Fruit fly (Drosophila melanogaster) whole organism, embryonic: ENCODE measurements around the gene CG13384.

Experiments used
- ATbp ChIP-seq: fragments of 200-800 bp; sonication (Bioruptor generic); optimal IDR thresholded peaks from 2 replicates; lab custom pipeline; 2017; ENCODE audit warnings: missing biosample characterization, mild to moderate bottlenecking, missing genetic modification characterization, missing genetic modification reagents
- Asciz ChIP-seq: fragments of 200-800 bp; sonication (Bioruptor generic); optimal IDR thresholded peaks from 2 replicates; lab custom pipeline; 2017; ENCODE audit warnings: missing biosample characterization, mild to moderate bottlenecking, missing genetic modification characterization, missing genetic modification reagents
- Atf6 ChIP-seq: fragments of 200-800 bp; sonication (Bioruptor generic); IDR thresholded peaks from 2 replicates; pipeline ENCODE4 v1.3.6; 2022; ENCODE audit warnings: missing biosample characterization, missing genetic modification characterization
- CG1024 ChIP-seq: fragments of 200-800 bp; sonication (Bioruptor generic); IDR thresholded peaks from 2 replicates; pipeline ENCODE4 v1.3.6; 2022; ENCODE audit warnings: missing biosample characterization, missing genetic modification characterization
- CG10543 ChIP-seq: fragments of 200-800 bp; sonication (Bioruptor generic); optimal IDR thresholded peaks from 3 replicates; lab custom pipeline; 2017; ENCODE audit warnings: missing biosample characterization, mild to moderate bottlenecking, missing genetic modification characterization, moderate library complexity
- CG11560 ChIP-seq: fragments of 200-800 bp; sonication (Bioruptor generic); IDR thresholded peaks from 3 replicates; pipeline ENCODE4 v1.3.6; 2022; ENCODE audit warnings: missing biosample characterization, missing genetic modification characterization
- CG12236 ChIP-seq: fragments of 200-800 bp; sonication (Bioruptor generic); optimal IDR thresholded peaks from 2 replicates; lab custom pipeline; 2016; ENCODE audit warnings: missing biosample characterization, missing genetic modification characterization
- CG13424 ChIP-seq: fragments of 200-800 bp; sonication (Bioruptor generic); optimal IDR thresholded peaks from 2 replicates; lab custom pipeline; 2019; ENCODE audit warnings: missing biosample characterization, mild to moderate bottlenecking, missing genetic modification characterization, moderate library complexity
- CG14965 ChIP-seq: fragments of 200-800 bp; sonication (Bioruptor generic); optimal IDR thresholded peaks from 2 replicates; lab custom pipeline; 2016; ENCODE audit warnings: missing biosample characterization, missing genetic modification characterization, borderline replicate concordance
- CG18011 ChIP-seq: fragments of 200-800 bp; sonication (Bioruptor generic); optimal IDR thresholded peaks from 2 replicates; lab custom pipeline; 2017; ENCODE audit warnings: missing biosample characterization, missing genetic modification characterization, mild to moderate bottlenecking, moderate library complexity, missing genotype
- CG2120 ChIP-seq: fragments of 200-800 bp; sonication (Bioruptor generic); optimal IDR thresholded peaks from 3 replicates; lab custom pipeline; 2016; ENCODE audit warnings: missing biosample characterization, missing genetic modification characterization
- CG2678 ChIP-seq: fragments of 200-800 bp; sonication (Bioruptor generic); optimal IDR thresholded peaks from 3 replicates; lab custom pipeline; 2019; ENCODE audit warnings: missing biosample characterization, mild to moderate bottlenecking, missing genetic modification characterization, moderate library complexity
- CG31365 ChIP-seq: fragments of 200-800 bp; sonication (Bioruptor generic); optimal IDR thresholded peaks from 2 replicates; lab custom pipeline; 2018; ENCODE audit warnings: missing biosample characterization, mild to moderate bottlenecking, missing genetic modification characterization
- CG34224 ChIP-seq: fragments of 200-800 bp; sonication (Bioruptor generic); IDR thresholded peaks from 3 replicates; pipeline ENCODE4 v1.3.6; 2022; ENCODE audit warnings: missing biosample characterization, missing genetic modification characterization; ENCODE audit not compliant: partially characterized antibody
- CG34376 ChIP-seq: fragments of 200-800 bp; sonication (Bioruptor generic); optimal IDR thresholded peaks from 2 replicates; lab custom pipeline; 2018; ENCODE audit warnings: missing biosample characterization, mild to moderate bottlenecking, missing genetic modification characterization
- CG34422 ChIP-seq: fragments of 200-800 bp; sonication (Bioruptor generic); IDR thresholded peaks from 3 replicates; pipeline ENCODE4 v1.3.6; 2022; ENCODE audit warnings: missing biosample characterization, missing genetic modification characterization
- CG4730 ChIP-seq: fragments of 200-800 bp; sonication (Bioruptor generic); IDR thresholded peaks from 2 replicates; pipeline ENCODE4 v1.3.6; 2022; ENCODE audit warnings: missing biosample characterization, missing genetic modification characterization
- CG6683 ChIP-seq: fragments of 200-800 bp; sonication (Bioruptor generic); optimal IDR thresholded peaks from 2 replicates; lab custom pipeline; 2017; ENCODE audit warnings: missing biosample characterization, mild to moderate bottlenecking, missing genetic modification characterization, missing genetic modification reagents
- CG7745 ChIP-seq: fragments of 200-800 bp; sonication (Bioruptor generic); optimal IDR thresholded peaks from 2 replicates; lab custom pipeline; 2018; ENCODE audit warnings: missing biosample characterization, mild to moderate bottlenecking, missing genetic modification characterization, moderate library complexity
- CG7987 ChIP-seq: fragments of 200-800 bp; sonication (Bioruptor generic); optimal IDR thresholded peaks from 2 replicates; lab custom pipeline; 2018; ENCODE audit warnings: missing biosample characterization, mild to moderate bottlenecking, missing genetic modification characterization, moderate library complexity
- CG8924 ChIP-seq: fragments of 200-800 bp; optimal IDR thresholded peaks from 3 replicates; lab custom pipeline; 2019; ENCODE audit warnings: missing biosample characterization, mild to moderate bottlenecking, missing genetic modification characterization, moderate library complexity
- CrebB ChIP-seq: fragments of 200-800 bp; sonication (Bioruptor generic); optimal IDR thresholded peaks from 3 replicates; lab custom pipeline; 2018; ENCODE audit warnings: missing biosample characterization, mild to moderate bottlenecking, missing genetic modification characterization
- Dbx ChIP-seq: fragments of 200-800 bp; sonication (Bioruptor generic); IDR thresholded peaks from 3 replicates; pipeline ENCODE4 v1.3.6; 2022; ENCODE audit warnings: missing biosample characterization, missing genetic modification characterization
- E2f1 ChIP-seq: fragments of 200-800 bp; sonication (Bioruptor generic); IDR thresholded peaks from 2 replicates; pipeline ENCODE4 v1.3.6; 2022; ENCODE audit warnings: missing biosample characterization, missing genetic modification characterization
- GATAe ChIP-seq: fragments of 200-800 bp; sonication (Bioruptor generic); conservative IDR thresholded peaks from 2 replicates; pipeline ENCODE4 v1.3.6; 2022; ENCODE audit warnings: missing biosample characterization, missing genetic modification characterization
- H2.0 ChIP-seq: fragments of 200-800 bp; sonication (Bioruptor generic); IDR thresholded peaks from 2 replicates; pipeline ENCODE4 v1.3.6; 2022; ENCODE audit warnings: missing biosample characterization, missing genetic modification characterization
- HLH3B ChIP-seq: fragments of 200-800 bp; sonication (Bioruptor generic); IDR thresholded peaks from 2 replicates; pipeline ENCODE4 v1.3.6; 2022; ENCODE audit warnings: missing biosample characterization, missing genetic modification characterization
- Hmr ChIP-seq: fragments of 200-800 bp; sonication (Bioruptor generic); optimal IDR thresholded peaks from 3 replicates; lab custom pipeline; 2017; ENCODE audit warnings: mild to moderate bottlenecking, missing biosample characterization, missing genetic modification reagents, missing genetic modification characterization
- Meics ChIP-seq: fragments of 200-800 bp; sonication (Bioruptor generic); optimal IDR thresholded peaks from 2 replicates; lab custom pipeline; 2017; ENCODE audit warnings: missing biosample characterization, mild to moderate bottlenecking, missing genetic modification characterization
- NfI ChIP-seq: fragments of 200-800 bp; sonication (Bioruptor generic); optimal IDR thresholded peaks from 3 replicates; lab custom pipeline; 2018; ENCODE audit warnings: missing biosample characterization, mild to moderate bottlenecking, missing genetic modification characterization, moderate library complexity
- Sox102F ChIP-seq: fragments of 200-800 bp; sonication (Bioruptor generic); optimal IDR thresholded peaks from 2 replicates; lab custom pipeline; 2018; ENCODE audit warnings: missing biosample characterization, mild to moderate bottlenecking, missing genetic modification characterization, moderate library complexity
- Trl ChIP-seq, 3 experiments: fragments of >200 bp in 2 of 3; fragments of 200-800 bp in 1 of 3; sonication (Bioruptor generic) in 1 of 3; optimal IDR thresholded peaks; 2 replicates in 1 of 3; 3 replicates in 2 of 3; lab custom pipeline; 2016 to 2017; ENCODE audit warnings: missing biosample characterization in 1 of 3, missing genetic modification characterization in 1 of 3
- Usf ChIP-seq: fragments of 200-800 bp; sonication (Bioruptor generic); optimal IDR thresholded peaks from 2 replicates; lab custom pipeline; 2017; ENCODE audit warnings: missing genotype, missing biosample characterization, missing genetic modification characterization
- YL-1 ChIP-seq: fragments of 200-800 bp; sonication (Bioruptor generic); optimal IDR thresholded peaks from 3 replicates; lab custom pipeline; 2017; ENCODE audit warnings: missing biosample characterization, mild to moderate bottlenecking, missing genetic modification characterization
- cg ChIP-seq: fragments of 200-800 bp; sonication (Bioruptor generic); optimal IDR thresholded peaks from 3 replicates; lab custom pipeline; 2019; ENCODE audit warnings: missing biosample characterization, mild to moderate bottlenecking, missing genetic modification characterization, moderate library complexity
- da ChIP-seq: fragments of 200-800 bp; sonication (Bioruptor generic); optimal IDR thresholded peaks from 2 replicates; lab custom pipeline; 2016; ENCODE audit warnings: missing biosample characterization, missing genetic modification characterization
- emc ChIP-seq: fragments of 200-800 bp; sonication (Bioruptor generic); optimal IDR thresholded peaks from 2 replicates; lab custom pipeline; 2016; ENCODE audit warnings: missing biosample characterization, missing genetic modification characterization
- fd3F ChIP-seq: fragments of 200-800 bp; sonication (Bioruptor generic); optimal IDR thresholded peaks from 2 replicates; lab custom pipeline; 2018; ENCODE audit warnings: missing biosample characterization, mild to moderate bottlenecking, missing genetic modification characterization, moderate library complexity
- gem ChIP-seq: fragments of 200-800 bp; sonication (Bioruptor generic); optimal IDR thresholded peaks from 2 replicates; lab custom pipeline; 2019; ENCODE audit warnings: missing biosample characterization, mild to moderate bottlenecking, missing genetic modification characterization, moderate library complexity
- gro ChIP-seq: fragments of 200-800 bp; sonication (Bioruptor generic); optimal IDR thresholded peaks from 2 replicates; lab custom pipeline; 2016; ENCODE audit warnings: missing biosample characterization, missing genetic modification characterization
- h ChIP-seq: fragments of >200 bp; optimal IDR thresholded peaks from 2 replicates; lab custom pipeline; 2017
- her ChIP-seq: fragments of 200-800 bp; sonication (Bioruptor generic); optimal IDR thresholded peaks from 2 replicates; lab custom pipeline; 2016; ENCODE audit warnings: missing biosample characterization, missing genetic modification characterization
- luna ChIP-seq: fragments of 200-800 bp; sonication (Bioruptor generic); optimal IDR thresholded peaks from 2 replicates; lab custom pipeline; 2016; ENCODE audit warnings: missing biosample characterization, missing genetic modification characterization
- mld ChIP-seq: fragments of 200-800 bp; sonication (Bioruptor generic); IDR thresholded peaks from 3 replicates; pipeline ENCODE4 v1.3.6; 2022; ENCODE audit warnings: missing biosample characterization, missing genetic modification characterization; ENCODE audit not compliant: partially characterized antibody
- org-1 ChIP-seq: fragments of 200-800 bp; sonication (Bioruptor generic); optimal IDR thresholded peaks from 2 replicates; lab custom pipeline; 2017; ENCODE audit warnings: missing biosample characterization, missing genetic modification characterization
- pita ChIP-seq: fragments of 200-800 bp; sonication (Bioruptor generic); optimal IDR thresholded peaks from 2 replicates; lab custom pipeline; 2017; ENCODE audit warnings: missing biosample characterization, mild to moderate bottlenecking, missing genetic modification characterization
- slou ChIP-seq: fragments of 200-800 bp; sonication (Bioruptor generic); optimal IDR thresholded peaks from 3 replicates; lab custom pipeline; 2016; ENCODE audit warnings: missing biosample characterization, missing genetic modification characterization
- wek ChIP-seq: fragments of 200-800 bp; sonication (Bioruptor generic); optimal IDR thresholded peaks from 3 replicates; lab custom pipeline; 2018; ENCODE audit warnings: missing biosample characterization, mild to moderate bottlenecking, missing genetic modification characterization, moderate library complexity
- zen ChIP-seq: fragments of 200-800 bp; sonication (Bioruptor generic); optimal IDR thresholded peaks from 3 replicates; lab custom pipeline; 2018; ENCODE audit warnings: missing biosample characterization, mild to moderate bottlenecking, missing genetic modification characterization, moderate library complexity

Gene CG13384

DNA sequence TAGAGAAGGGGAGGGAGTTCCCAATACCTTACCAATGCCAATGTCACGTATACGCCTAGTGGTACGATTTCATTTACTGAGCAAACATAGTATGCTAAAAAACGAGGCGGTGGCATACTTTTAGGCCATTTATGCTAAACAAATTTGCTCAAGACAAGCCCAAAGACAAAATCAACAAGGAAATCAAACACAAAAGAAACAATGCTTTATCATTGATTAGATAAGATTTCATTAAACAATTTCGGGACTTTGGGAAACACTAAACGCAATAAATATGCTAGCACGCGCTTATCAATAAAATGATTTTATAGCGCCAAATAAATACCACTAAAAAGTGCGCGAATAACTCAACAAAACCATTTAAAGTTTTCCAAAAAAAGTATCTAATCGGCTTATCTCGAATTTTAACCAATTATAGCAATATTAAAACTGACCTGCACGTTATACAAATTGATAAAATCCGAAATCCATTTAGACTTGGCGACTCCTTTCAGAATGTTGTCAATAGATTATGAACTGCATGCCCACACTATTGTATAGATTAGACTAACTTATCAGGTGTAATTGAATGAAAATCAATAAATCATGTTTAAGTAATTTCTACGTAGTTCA, 33.6 kb upstream of the CG13384 start (continued):
- TF ChIP-seq CG34376 (GFP tag; lab: Kevin White, UChicago) (peak; percentile 57), Hmr (GFP tag; lab: Kevin White, UChicago) (peak; percentile 74), cg (GFP tag; lab: Kevin White, UChicago) (no peak), E2f1 (GFP tag; lab: Robert Waterston, UW) (no peak), NfI (GFP tag; lab: Kevin White, UChicago) (peak; percentile 2), her (GFP tag; lab: Kevin White, UChicago) (peak; percentile 28), da (no peak), CG12236 (GFP tag; lab: Kevin White, UChicago) (no peak), HLH3B (peak; percentile 29; the same call in 1 of the 2 replicates), luna (GFP tag; lab: Kevin White, UChicago) (peak; percentile 35), CG31365 (tag; lab: Kevin White, UChicago) (peak; percentile 22), CG8924 (tag; lab: Kevin White, UChicago) (peak; percentile 26), CG13424 (tag; lab: Kevin White, UChicago) (peak; percentile 31), h (lab: Kevin White, UChicago) (no peak), CG10543 (GFP tag; lab: Kevin White, UChicago) (peak; percentile 51), CG34224 (GFP tag; lab: Robert Waterston, UW) (no peak), CG2120 (GFP tag; lab: Kevin White, UChicago) (peak; percentile 36), Trl (optimal IDR thresholded peaks at IDR 0.05; lab: Kevin White, UChicago) (no peak), Trl (GFP tag; optimal IDR thresholded peaks at IDR 0.05; lab: Kevin White, UChicago) (peak; percentile 8), gem (tag; lab: Kevin White, UChicago) (peak; percentile 50), CG11560 (tag; lab: Robert Waterston, UW) (no peak), Usf (no peak), H2.0 (0 out of 2 replicates have a peak, but pooled peaks have one; percentile 8), ATbp (GFP tag; lab: Kevin White, UChicago) (peak; percentile 80), zen (tag; lab: Kevin White, UChicago) (no peak), mld (GFP tag; lab: Robert Waterston, UW) (no peak), CG6683 (GFP tag; lab: Kevin White, UChicago) (peak; percentile 2), org-1 (peak; percentile 22), CG14965 (GFP tag; lab: Kevin White, UChicago) (no peak), fd3F (GFP tag; lab: Kevin White, UChicago) (peak; percentile 28), CG4730 (peak; percentile 6; the same call in 1 of the 2 replicates), CrebB (tag; lab: Kevin White, UChicago) (peak; percentile 71), pita (no peak), gro (GFP tag; lab: Kevin White, UChicago) (peak; percentile 62), Dbx (peak; percentile 25; the same call in 1 of the 3 replicates), CG7987 (GFP tag; lab: Kevin White, UChicago) (peak; percentile 44), slou (GFP tag; lab: Kevin White, UChicago) (no peak), CG2678 (tag; lab: Kevin White, UChicago) (peak; percentile 68), Asciz (GFP tag; lab: Kevin White, UChicago) (peak; percentile 39), GATAe (GFP tag; lab: Robert Waterston, UW) (no peak), wek (peak; percentile 52), Sox102F (GFP tag; lab: Kevin White, UChicago) (peak; percentile 42), CG18011 (GFP tag; lab: Kevin White, UChicago) (peak; percentile 17), CG34422 (GFP tag; lab: Robert Waterston, UW) (no peak), Meics (GFP tag; lab: Kevin White, UChicago) (peak; percentile 58), YL-1 (peak; percentile 17), emc (GFP tag; lab: Kevin White, UChicago) (no peak), Atf6 (GFP tag; lab: Robert Waterston, UW) (peak; percentile 76), CG7745 (no peak), CG1024 (GFP tag; lab: Robert Waterston, UW) (no peak)
